Worm (Caenorhabditis elegans) whole organism, L4/young adult: ENCODE measurements around the gene F40F8.3.

Experiments used
- W03F9.2 ChIP-seq: fragments of 150-350 bp; optimal IDR thresholded peaks from 2 replicates; lab custom pipeline; 2014; ENCODE audit warnings: missing biosample characterization, missing genetic modification characterization
- dao-5 ChIP-seq: sonication (generic microtip); optimal IDR thresholded peaks from 2 replicates; lab custom pipeline; 2016; ENCODE audit warnings: missing genotype, missing genetic modification characterization, moderate library complexity, missing compliant biosample characterization

- TF ChIP-seq dao-5 (tag; lab: Kevin White, UChicago) (no peak), W03F9.2 (tag; lab: Kevin White, UChicago) (no peak)
Measured at ce11 chrII:11101171-11101570, 27.9 kb upstream of the F40F8.3 start.
